Worm (Caenorhabditis elegans): Measurements from ENCODE around the gene srg-48.

srg-48 gene

DNA sequence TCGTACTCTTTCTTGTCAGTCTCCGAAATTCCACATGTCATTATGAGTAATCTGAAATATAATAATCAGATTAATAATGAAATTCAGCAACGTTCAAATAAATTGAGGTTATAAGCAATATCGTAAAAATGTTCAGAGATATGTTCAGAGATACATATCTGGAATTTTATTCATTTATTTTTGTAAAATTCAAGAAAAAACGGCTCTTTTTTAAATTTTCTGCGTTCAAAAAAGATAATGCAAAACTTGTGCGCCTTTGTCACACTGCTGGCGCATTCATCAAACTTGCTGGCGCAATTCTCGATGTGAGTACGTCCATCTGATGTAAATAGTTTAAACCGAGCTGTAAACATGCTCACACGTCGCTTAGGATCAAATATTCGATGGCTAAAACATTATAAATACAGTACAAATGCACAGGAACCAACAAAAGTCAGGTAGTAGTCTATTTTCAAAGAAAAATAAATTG, 31.0 kb downstream of the srg-48 start, which contains the start of the genes rde-8 and ZC477.3 (continued):
- TF ChIP-seq Y5F2A.4 (GFP tag; optimal IDR thresholded peaks at IDR 0.05) (no peak), F37D6.2 (tag; optimal IDR thresholded peaks at IDR 0.05) (peak; percentile 23), lin-38 (GFP tag; IDR thresholded peaks at IDR 0.05) (peak; percentile 79), spr-1 (tag; optimal IDR thresholded peaks at IDR 0.05) (no peak), hlh-30 (tag; optimal IDR thresholded peaks at IDR 0.05; ENCODE audit: insufficient read depth) (no peak), daf-12 (tag; optimal IDR thresholded peaks at IDR 0.05) (no peak), D1046.2 (GFP tag; IDR thresholded peaks at IDR 0.05) (no peak), snpc-4 (tag; optimal IDR thresholded peaks at IDR 0.05) (no peak), cey-2 (tag; optimal IDR thresholded peaks at IDR 0.05; ENCODE audit: borderline replicate concordance, insufficient read depth) (no peak), set-16 (GFP tag; IDR thresholded peaks at IDR 0.05) (no peak), egl-27 (tag; optimal IDR thresholded peaks at IDR 0.05) (no peak), ceh-32 (tag; optimal IDR thresholded peaks at IDR 0.05; ENCODE audit: poor library complexity) (no peak), nhr-76 (tag; optimal IDR thresholded peaks at IDR 0.05) (no peak), vab-7 (GFP tag; IDR thresholded peaks at IDR 0.05) (no peak), ama-1 (optimal IDR thresholded peaks at IDR 0.05) (peak; percentile 10), zfp-3 (GFP tag; conservative IDR thresholded peaks at IDR 0.05) (no peak), snpc-1.2 (GFP tag; IDR thresholded peaks at IDR 0.05) (0 out of 2 replicates have a peak, but pooled peaks have one; percentile 52), tag-97 (GFP tag; IDR thresholded peaks at IDR 0.05) (no peak), nhr-6 (tag; optimal IDR thresholded peaks at IDR 0.05) (peak; percentile 24), lin-1 (GFP tag; IDR thresholded peaks at IDR 0.05) (no peak), lsy-2 (tag; optimal IDR thresholded peaks at IDR 0.05) (peak in 1 of 2 experiments; percentile 88), lir-3 (tag; optimal IDR thresholded peaks at IDR 0.05) (no peak), unc-130 (GFP tag; optimal IDR thresholded peaks at IDR 0.05) (no peak), ctbp-1 (GFP tag; IDR thresholded peaks at IDR 0.05) (no peak), daf-8 (GFP tag; IDR thresholded peaks at IDR 0.05) (no peak), dve-1 (tag; optimal IDR thresholded peaks at IDR 0.05; ENCODE audit: insufficient read depth) (peak; percentile 68), fkh-10 (GFP tag; optimal IDR thresholded peaks at IDR 0.05) (no peak), fos-1 (tag; optimal IDR thresholded peaks at IDR 0.05) (no peak), Y48G9A.11 (GFP tag; IDR thresholded peaks at IDR 0.05) (no peak), mes-2 (tag; optimal IDR thresholded peaks at IDR 0.05; ENCODE audit: poor library complexity, severe bottlenecking) (peak; percentile 81), unc-62 (GFP tag; optimal IDR thresholded peaks at IDR 0.05 in 1 of 2) (peak in 1 of 2 experiments; percentile 64), unc-62 (tag; optimal IDR thresholded peaks at IDR 0.05) (no peak), nhr-10 (tag; optimal IDR thresholded peaks at IDR 0.05) (no peak), hmg-1.1 (GFP tag; IDR thresholded peaks at IDR 0.05) (0 out of 2 replicates have a peak, but pooled peaks have one; percentile 60)

DNA sequence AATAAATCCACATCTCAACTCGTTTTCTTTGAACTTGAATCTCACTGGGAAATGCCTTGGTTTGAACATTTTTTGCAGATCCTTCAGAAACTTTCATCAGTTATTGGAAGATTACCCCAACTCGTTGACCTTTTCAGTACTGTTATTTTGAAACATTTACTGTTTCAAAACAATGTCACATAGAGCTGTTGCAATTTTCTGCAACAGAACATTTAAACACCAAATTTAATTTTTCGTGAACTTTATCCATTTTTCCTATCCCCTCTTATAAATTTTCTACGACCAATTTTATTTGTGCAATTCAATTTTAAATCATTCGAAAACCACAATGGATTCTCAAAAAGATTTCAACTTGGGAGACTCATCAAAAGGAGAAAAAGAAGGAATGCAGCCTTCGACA, 35.7 kb downstream of the srg-48 start, which contains the start of gene ZC477.2:
Gene ZC477.2, plus strand, starts transcription at position 301 of the 400 bp plus-strand sequence.
- TF ChIP-seq F26F4.8 (GFP tag; conservative IDR thresholded peaks at IDR 0.05) (no peak), Y5F2A.4 (GFP tag; optimal IDR thresholded peaks at IDR 0.05) (no peak), hif-1 (tag; optimal IDR thresholded peaks at IDR 0.05) (no peak), nhr-28 (tag; optimal IDR thresholded peaks at IDR 0.05) (no peak), nhr-111 (GFP tag; optimal IDR thresholded peaks at IDR 0.05) (no peak), tra-1 (GFP tag; IDR thresholded peaks at IDR 0.05) (no peak), gei-8 (GFP tag; optimal IDR thresholded peaks at IDR 0.05) (no peak), dve-1 (tag; optimal IDR thresholded peaks at IDR 0.05; ENCODE audit: insufficient read depth) (no peak), lin-39 (tag; optimal IDR thresholded peaks at IDR 0.05) (no peak), fkh-10 (GFP tag; optimal IDR thresholded peaks at IDR 0.05) (no peak), R02D3.7 (tag; optimal IDR thresholded peaks at IDR 0.05) (no peak), nhr-237 (tag; optimal IDR thresholded peaks at IDR 0.05) (no peak)

Measured in whole organism, L4 larva.